Worm (Caenorhabditis elegans) whole organism, young adult: ENCODE results near the gene kin-15.

Source experiments
- Y53G8AR.9 ChIP-seq: fragments of 200-800 bp; sonication (Bioruptor generic); conservative IDR thresholded peaks from 2 replicates; pipeline ENCODE4 v1.3.6; 2022; ENCODE audit warnings: missing genetic modification reagents, missing genetic modification characterization, missing compliant biosample characterization
- ama-1 ChIP-seq, 3 experiments: fragments of 150-350 bp in 1 of 3; sonication (generic microtip) in 2 of 3; optimal IDR thresholded peaks; 2 replicates each; lab custom pipeline; 2014 to 2018; ENCODE audit warnings: missing biosample characterization in 2 of 3, missing genetic modification characterization in 2 of 3, missing genetic modification reagents in 2 of 3
- bed-1 ChIP-seq: fragments of 200-800 bp; sonication (Bioruptor generic); IDR thresholded peaks from 2 replicates; pipeline ENCODE4 v1.3.6; 2022; ENCODE audit warnings: missing genetic modification reagents, missing genetic modification characterization, missing compliant biosample characterization
- ccch-3 ChIP-seq: fragments of 200-800 bp; sonication (Bioruptor generic); optimal IDR thresholded peaks from 2 replicates; lab custom pipeline; 2018; ENCODE audit warnings: mild to moderate bottlenecking, missing genetic modification characterization, missing compliant biosample characterization
- cebp-2 ChIP-seq: fragments of 200-800 bp; sonication (Bioruptor generic); IDR thresholded peaks from 2 replicates; pipeline ENCODE4 v1.3.6; 2022; ENCODE audit warnings: missing genetic modification characterization, missing compliant biosample characterization
- ceh-27 ChIP-seq: fragments of 200-800 bp; sonication (Bioruptor generic); optimal IDR thresholded peaks from 2 replicates; lab custom pipeline; 2018; ENCODE audit warnings: mild to moderate bottlenecking, missing genetic modification characterization, moderate library complexity, missing compliant biosample characterization
- dpl-1 ChIP-seq: fragments of 150-350 bp; optimal IDR thresholded peaks from 2 replicates; lab custom pipeline; 2014; ENCODE audit warnings: missing biosample characterization, missing genetic modification reagents, missing genetic modification characterization
- egl-18 ChIP-seq: fragments of 200-800 bp; sonication (Bioruptor generic); IDR thresholded peaks from 2 replicates; pipeline ENCODE4 v1.3.6; 2022; ENCODE audit warnings: missing genetic modification reagents, missing genetic modification characterization, missing compliant biosample characterization
- rpc-1 ChIP-seq, 2 experiments: fragments of 150-350 bp in 1 of 2; sonication (generic microtip) in 1 of 2; optimal IDR thresholded peaks; 2 replicates each; lab custom pipeline; 2014 to 2018; ENCODE audit warnings: missing biosample characterization in 1 of 2, missing genetic modification characterization in 1 of 2, missing genetic modification reagents in 1 of 2, missing genotype in 1 of 2
- sea-2 ChIP-seq: fragments of 200-800 bp; sonication (Bioruptor generic); IDR thresholded peaks from 2 replicates; pipeline ENCODE4 v1.3.6; 2022; ENCODE audit warnings: missing genetic modification characterization, missing compliant biosample characterization
- sptf-2 ChIP-seq: fragments of 200-800 bp; sonication (Bioruptor generic); optimal IDR thresholded peaks from 2 replicates; lab custom pipeline; 2018; ENCODE audit warnings: mild to moderate bottlenecking, missing genetic modification characterization, missing compliant biosample characterization
- zfh-2 ChIP-seq: fragments of 200-800 bp; sonication (Bioruptor generic); conservative IDR thresholded peaks from 2 replicates; pipeline ENCODE4 v1.3.6; 2022; ENCODE audit warnings: missing genetic modification reagents, missing genetic modification characterization, missing compliant biosample characterization
- ztf-18 ChIP-seq: sonication (generic microtip); optimal IDR thresholded peaks from 2 replicates; lab custom pipeline; 2016; ENCODE audit warnings: missing genotype, mild to moderate bottlenecking, missing genetic modification characterization, missing compliant biosample characterization
- ztf-26 ChIP-seq: sonication (generic microtip); optimal IDR thresholded peaks from 2 replicates; lab custom pipeline; 2017; ENCODE audit warnings: missing genetic modification characterization, missing compliant biosample characterization

DNA sequence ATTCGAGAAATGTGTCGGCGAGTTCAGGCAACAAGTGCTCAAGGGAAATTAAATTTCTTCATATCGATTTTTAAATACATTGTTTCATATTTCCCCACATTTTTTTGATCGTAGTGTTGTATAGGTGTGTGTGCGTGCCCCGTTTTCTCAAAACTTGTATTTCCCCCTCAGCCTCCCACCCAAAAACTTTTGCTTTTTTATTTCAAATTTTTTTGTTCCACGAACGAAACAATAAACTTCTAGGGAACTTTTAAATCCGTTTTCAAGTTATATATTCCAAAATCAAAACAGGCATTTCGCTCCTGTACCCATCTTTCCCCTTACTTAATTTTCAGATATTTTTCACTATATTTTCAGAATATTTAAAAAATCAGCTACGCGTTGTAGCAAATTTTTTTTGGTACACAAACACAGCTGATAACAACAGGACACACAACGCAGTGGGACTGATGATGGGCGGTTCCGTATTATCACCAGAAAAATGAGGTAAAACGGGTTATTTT, 15.4 kb downstream of the kin-15 start, which contains the start of the genes M176.4 and M176.16:
- TF ChIP-seq zfh-2 (GFP tag; lab: Robert Waterston, UW) (no peak), ama-1 (optimal IDR thresholded peaks at IDR 0.05; lab: Kevin White, UChicago) (no peak), ama-1 (GFP tag; optimal IDR thresholded peaks at IDR 0.05; lab: Kevin White, UChicago) (no peak), egl-18 (GFP tag; lab: Robert Waterston, UW) (no peak), dpl-1 (GFP tag; lab: Kevin White, UChicago) (no peak), bed-1 (GFP tag; lab: Robert Waterston, UW) (no peak), ztf-26 (tag; lab: Kevin White, UChicago) (no peak), ccch-3 (GFP tag; lab: Kevin White, UChicago) (no peak), ztf-18 (no peak), sea-2 (GFP tag; lab: Robert Waterston, UW) (no peak), Y53G8AR.9 (no peak), ceh-27 (GFP tag; lab: Kevin White, UChicago) (no peak), rpc-1 (optimal IDR thresholded peaks at IDR 0.05; lab: Kevin White, UChicago) (no peak), rpc-1 (tag; optimal IDR thresholded peaks at IDR 0.05; lab: Kevin White, UChicago) (no peak), cebp-2 (GFP tag; lab: Robert Waterston, UW) (no peak), sptf-2 (GFP tag; lab: Kevin White, UChicago) (no peak)
